Fruit fly (Drosophila melanogaster): ENCODE results near the gene TwdlK.

The TwdlK gene

dm6 chr3R:26625552-26625951, 3.0 kb downstream of the TwdlK start, which contains the start of gene TwdlL:
Gene TwdlL (minus strand): TSS chr3R:26625652.
- no peak for TF ChIP-seq Hr4 (GFP tag; optimal IDR thresholded peaks at IDR 0.05)
- TF ChIP-seq CG3919 (GFP tag; optimal IDR thresholded peaks at IDR 0.05): no peak
- no peak for TF ChIP-seq Blimp-1 (GFP tag; optimal IDR thresholded peaks at IDR 0.05)
- no peak for TF ChIP-seq CG6854 (GFP tag; optimal IDR thresholded peaks at IDR 0.05)
- TF ChIP-seq Met (GFP tag; optimal IDR thresholded peaks at IDR 0.05): no peak

- TF ChIP-seq esn (GFP tag; optimal IDR thresholded peaks at IDR 0.05) (no peak), CG8632 (GFP tag; optimal IDR thresholded peaks at IDR 0.05) (no peak), CG32006 (GFP tag; optimal IDR thresholded peaks at IDR 0.05) (no peak), Eip93F (GFP tag; optimal IDR thresholded peaks at IDR 0.05) (no peak), fd85E (GFP tag; optimal IDR thresholded peaks at IDR 0.05) (no peak), CG3032 (tag; optimal IDR thresholded peaks at IDR 0.05) (no peak), ss (GFP tag; optimal IDR thresholded peaks at IDR 0.05) (no peak), pdm3 (GFP tag; optimal IDR thresholded peaks at IDR 0.05) (no peak), Hr4 (GFP tag; optimal IDR thresholded peaks at IDR 0.05) (no peak), CG11294 (GFP tag; IDR thresholded peaks at IDR 0.05) (no peak), Sox102F (GFP tag; optimal IDR thresholded peaks at IDR 0.05) (no peak), CG4318 (GFP tag; optimal IDR thresholded peaks at IDR 0.05) (no peak), CG31627 (GFP tag; optimal IDR thresholded peaks at IDR 0.05) (no peak)
These were observed 5.0 kb downstream of the TwdlK start, which contains the start of gene TwdlB for dm6 chr3R:26623493-26623956. Gene TwdlB (minus strand): TSS chr3R:26623543.

dm6 chr3R:26621314-26621813, 7.2 kb downstream of the TwdlK start, which contains the start of gene TwdlP:
Gene TwdlP (minus strand): TSS chr3R:26621364.
- TF ChIP-seq lz (GFP tag; optimal IDR thresholded peaks at IDR 0.05) (no peak), CG7368 (GFP tag; optimal IDR thresholded peaks at IDR 0.05) (no peak), ss (GFP tag; optimal IDR thresholded peaks at IDR 0.05) (no peak), Eip78C (GFP tag) (no peak)

- no peak for TF ChIP-seq Met (GFP tag; optimal IDR thresholded peaks at IDR 0.05)
- no peak for TF ChIP-seq CG9139 (GFP tag; optimal IDR thresholded peaks at IDR 0.05)
- no peak for TF ChIP-seq CG6792 (GFP tag; optimal IDR thresholded peaks at IDR 0.05)
- TF ChIP-seq Sox14 (GFP tag; optimal IDR thresholded peaks at IDR 0.05): no peak
- TF ChIP-seq Eip75B (GFP tag; optimal IDR thresholded peaks at IDR 0.05): no peak
- TF ChIP-seq svp (GFP tag): no peak
- no peak for TF ChIP-seq CG10669 (GFP tag; optimal IDR thresholded peaks at IDR 0.05)
- no peak for TF ChIP-seq Eip78C (GFP tag)
These were observed 9.7 kb downstream of the TwdlK start, which contains the start of gene TwdlM for dm6 chr3R:26618818-26619217. Gene TwdlM (plus strand): TSS chr3R:26619118.

- TF ChIP-seq CG4318 (GFP tag; optimal IDR thresholded peaks at IDR 0.05) (no peak), Blimp-1 (GFP tag; optimal IDR thresholded peaks at IDR 0.05) (no peak), Sox102F (GFP tag; optimal IDR thresholded peaks at IDR 0.05) (no peak), achi (GFP tag; optimal IDR thresholded peaks at IDR 0.05) (no peak), Sox14 (GFP tag; optimal IDR thresholded peaks at IDR 0.05) (no peak), pdm3 (GFP tag; optimal IDR thresholded peaks at IDR 0.05) (no peak), dsx (GFP tag; optimal IDR thresholded peaks at IDR 0.05; ENCODE audit: poor library complexity, severe bottlenecking) (no peak), Sox15 (GFP tag; optimal IDR thresholded peaks at IDR 0.05) (no peak), Hr38 (GFP tag; optimal IDR thresholded peaks at IDR 0.05) (no peak), CG7368 (GFP tag; optimal IDR thresholded peaks at IDR 0.05) (no peak), CG6276 (GFP tag; optimal IDR thresholded peaks at IDR 0.05) (no peak), OdsH (GFP tag; optimal IDR thresholded peaks at IDR 0.05) (no peak), CG6854 (GFP tag; optimal IDR thresholded peaks at IDR 0.05) (no peak), CG9139 (GFP tag; optimal IDR thresholded peaks at IDR 0.05) (no peak), CG8632 (GFP tag; optimal IDR thresholded peaks at IDR 0.05) (no peak), eg (GFP tag; IDR thresholded peaks at IDR 0.05) (no peak), acj6 (GFP tag; optimal IDR thresholded peaks at IDR 0.05) (no peak), Smox (GFP tag; optimal IDR thresholded peaks at IDR 0.05) (no peak), CG3919 (GFP tag; optimal IDR thresholded peaks at IDR 0.05) (no peak)
These were observed 13.1 kb downstream of the TwdlK start for dm6 chr3R:26615428-26615827.

All from whole organism, prepupa.